Worm (Caenorhabditis elegans) whole organism, early embryonic: ENCODE data around the gene mihp-2.

Experiments used
- B0310.2 ChIP-seq: sonication (generic microtip); optimal IDR thresholded peaks from 2 replicates; lab custom pipeline; 2016; ENCODE audit warnings: mild to moderate bottlenecking, missing genetic modification characterization, missing compliant biosample characterization
- F13C5.2 ChIP-seq: sonication (generic microtip); optimal IDR thresholded peaks from 2 replicates; lab custom pipeline; 2017; ENCODE audit warnings: mild to moderate bottlenecking, missing genetic modification characterization, inconsistent platforms, missing compliant biosample characterization
- ama-1 ChIP-seq: fragments of 150-350 bp; optimal IDR thresholded peaks from 2 replicates; lab custom pipeline; 2014
- flt-1 ChIP-seq: fragments of 200-800 bp; sonication (Bioruptor generic); IDR thresholded peaks from 2 replicates; pipeline ENCODE4 v1.3.6; 2022; ENCODE audit warnings: missing genetic modification characterization, missing compliant biosample characterization
- hnd-1 ChIP-seq: sonication (generic microtip); optimal IDR thresholded peaks from 2 replicates; lab custom pipeline; 2016; ENCODE audit warnings: missing genetic modification characterization, missing compliant biosample characterization
- pes-1 ChIP-seq: fragments of 200-800 bp; sonication (Bioruptor generic); IDR thresholded peaks from 2 replicates; pipeline ENCODE4 v1.3.6; 2022; ENCODE audit warnings: missing genetic modification reagents, missing genetic modification characterization, missing compliant biosample characterization
- scrt-1 ChIP-seq: fragments of 200-800 bp; sonication (Bioruptor generic); IDR thresholded peaks from 2 replicates; pipeline ENCODE4 v1.3.6; 2022; ENCODE audit warnings: missing genetic modification characterization, missing compliant biosample characterization
- sea-1 ChIP-seq: fragments of 200-800 bp; sonication (Bioruptor generic); conservative IDR thresholded peaks from 2 replicates; pipeline ENCODE4 v1.3.6; 2022; ENCODE audit warnings: missing genetic modification characterization, missing compliant biosample characterization
- tbx-37 ChIP-seq: fragments of 200-800 bp; sonication (Bioruptor generic); conservative IDR thresholded peaks from 2 replicates; pipeline ENCODE4 v1.3.6; 2022; ENCODE audit warnings: missing genetic modification reagents, missing genetic modification characterization, missing compliant biosample characterization

DNA sequence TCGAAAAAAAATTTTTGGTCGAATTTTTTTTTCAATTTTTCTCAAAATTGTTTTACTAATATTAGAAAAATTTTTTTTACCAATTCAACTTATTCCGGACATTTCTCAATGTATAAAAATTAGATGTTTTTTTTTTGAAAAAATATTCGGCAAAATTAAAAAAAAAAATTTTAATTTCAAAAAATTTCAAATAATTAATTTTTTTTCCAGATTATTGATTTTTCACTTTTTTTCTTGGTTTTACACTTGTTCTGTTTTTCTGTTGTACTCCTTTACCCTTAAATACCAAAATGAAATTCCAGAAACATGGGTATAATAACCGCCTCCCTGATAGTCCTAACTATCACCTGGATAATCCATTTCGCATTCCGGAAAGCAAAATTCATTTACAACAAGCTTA lies 8.2 kb downstream of the mihp-2 start, which contains the start of gene cyp-42A1:
- TF ChIP-seq ama-1 (lab: Kevin White, UChicago) (no peak), pes-1 (GFP tag; lab: Robert Waterston, UW) (no peak), flt-1 (no peak), tbx-37 (GFP tag; lab: Robert Waterston, UW) (no peak), scrt-1 (GFP tag; lab: Robert Waterston, UW) (no peak), B0310.2 (tag; lab: Kevin White, UChicago) (no peak), sea-1 (GFP tag; lab: Robert Waterston, UW) (no peak), hnd-1 (tag; lab: Kevin White, UChicago) (no peak), F13C5.2 (tag; lab: Kevin White, UChicago) (no peak)
